Worm (Caenorhabditis elegans): ENCODE results near the gene C18H7.12.

- TF ChIP-seq W03F9.2 (tag; optimal IDR thresholded peaks at IDR 0.05) (no peak), dao-5 (tag; optimal IDR thresholded peaks at IDR 0.05) (no peak), him-1 (tag; optimal IDR thresholded peaks at IDR 0.05) (no peak)
These were observed 27.6 kb upstream of the C18H7.12 start, which contains the start of gene C18H7.1 for ce11 chrIV:615244-615643.
